Fruit fly (Drosophila melanogaster): ENCODE results near the gene CG15005.

DNA sequence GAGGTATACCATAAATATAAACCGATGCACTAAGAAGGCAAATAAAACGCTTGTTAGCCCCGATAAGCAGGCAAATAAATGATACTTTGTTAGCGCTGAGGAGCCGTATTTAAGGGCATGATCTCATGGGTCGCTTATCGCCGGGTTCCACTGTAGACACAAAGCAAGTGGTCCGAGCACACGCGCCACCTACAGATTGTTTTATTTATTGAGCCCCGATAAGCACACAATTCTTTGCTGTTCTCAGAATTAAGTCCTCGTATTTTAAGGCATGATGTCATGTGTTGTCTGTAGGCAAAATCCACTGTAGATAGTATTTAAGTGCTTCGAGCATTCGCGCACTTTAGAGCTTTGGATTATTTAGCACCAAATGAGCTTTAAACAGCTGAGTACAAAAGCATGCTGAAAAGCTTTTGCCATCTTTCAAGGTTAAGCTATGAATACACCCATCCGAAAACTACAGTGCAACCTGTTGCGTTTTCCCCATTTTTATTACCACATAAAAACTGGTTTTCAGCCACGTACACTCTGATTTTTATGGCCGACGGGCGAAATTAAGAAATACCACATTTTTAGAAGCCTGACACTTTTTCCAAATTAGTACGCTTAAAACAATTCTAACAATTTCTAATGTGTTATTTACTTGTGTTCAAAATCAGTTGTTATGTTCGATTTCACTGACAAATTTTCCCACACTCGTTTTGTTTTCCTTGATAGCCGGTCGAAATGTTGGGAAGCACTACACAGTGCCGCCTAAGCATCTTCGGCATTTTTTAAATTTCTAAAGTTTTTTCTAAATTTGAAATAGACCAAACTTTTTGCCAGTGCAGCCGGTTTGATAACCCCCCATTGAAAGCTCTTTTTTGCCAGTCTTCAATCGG lies 35.5 kb upstream of the CG15005 start, which contains the start of gene Sqor:
- TF ChIP-seq D1 (tag; optimal IDR thresholded peaks at IDR 0.05) (peak; percentile 85), CG13204 (GFP tag; optimal IDR thresholded peaks at IDR 0.05) (no peak)

Measured in whole organism, pupa.